Worm (Caenorhabditis elegans) whole organism, midembryonic: ENCODE data around the gene sas-6.

ENCODE experiments used
- T22C8.4 ChIP-seq: fragments of 200-800 bp; sonication (Bioruptor generic); IDR thresholded peaks from 2 replicates; pipeline ENCODE4 v1.3.6; 2022; ENCODE audit warnings: missing genetic modification characterization, missing compliant biosample characterization
- klf-2 ChIP-seq: fragments of 200-800 bp; sonication (Bioruptor generic); conservative IDR thresholded peaks from 2 replicates; pipeline ENCODE4 v1.3.6; 2022; ENCODE audit warnings: missing genetic modification reagents, missing genetic modification characterization, missing compliant biosample characterization

DNA sequence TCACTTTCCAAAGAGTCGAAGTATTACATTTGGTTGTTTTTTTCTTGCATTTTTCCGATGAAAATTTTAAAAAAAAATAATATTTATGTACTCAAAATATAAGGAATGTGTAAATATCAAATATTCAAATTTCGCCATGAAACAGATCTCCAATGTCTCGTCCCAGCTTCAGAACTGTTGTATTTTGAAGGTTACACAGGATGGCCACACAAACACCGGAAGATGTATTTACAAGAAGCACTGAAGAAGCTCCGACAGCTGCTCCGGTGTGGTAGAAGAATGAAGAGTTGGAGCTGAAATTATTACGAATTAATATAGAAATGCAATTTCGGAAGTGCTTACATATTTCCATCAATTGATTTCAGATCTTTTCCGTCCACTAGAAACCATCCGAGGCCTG is 6.2 kb downstream of the sas-6 start:
- TF ChIP-seq klf-2 (GFP tag; lab: Robert Waterston, UW) (no peak), T22C8.4 (GFP tag; lab: Robert Waterston, UW) (no peak)
